Fruit fly (Drosophila melanogaster) whole organism, embryonic: Measurements from ENCODE around the gene Ask1.
A peak's percentile ranks its signal among the peaks of the same experiment; 100 is the strongest.

Experiments
- Adf1 ChIP-seq: fragments of 200-800 bp; sonication (Bioruptor generic); IDR thresholded peaks from 2 replicates; pipeline ENCODE4 v1.3.6; 2022; ENCODE audit warnings: missing biosample characterization, missing genetic modification characterization
- Atf6 ChIP-seq: fragments of 200-800 bp; sonication (Bioruptor generic); IDR thresholded peaks from 2 replicates; pipeline ENCODE4 v1.3.6; 2022; ENCODE audit warnings: missing biosample characterization, missing genetic modification characterization
- BEAF-32 ChIP-seq: fragments of 200-800 bp; sonication (Bioruptor generic); optimal IDR thresholded peaks from 3 replicates; lab custom pipeline; 2017; ENCODE audit warnings: missing biosample characterization, missing genetic modification characterization, mild to moderate bottlenecking, moderate library complexity, missing genetic modification reagents
- C15 ChIP-seq: fragments of 200-800 bp; sonication (Bioruptor generic); IDR thresholded peaks from 3 replicates; pipeline ENCODE4 v1.3.6; 2022; ENCODE audit warnings: missing biosample characterization, missing genetic modification characterization
- CG10565 ChIP-seq: fragments of 200-800 bp; sonication (Bioruptor generic); optimal IDR thresholded peaks from 3 replicates; lab custom pipeline; 2016; ENCODE audit warnings: missing biosample characterization, mild to moderate bottlenecking, missing genetic modification characterization
- CG10959 ChIP-seq: fragments of 200-800 bp; sonication (Bioruptor generic); IDR thresholded peaks from 2 replicates; pipeline ENCODE4 v1.3.6; 2022; ENCODE audit warnings: missing biosample characterization, missing genetic modification characterization
- CG12104 ChIP-seq: fragments of 200-800 bp; sonication (Bioruptor generic); optimal IDR thresholded peaks from 3 replicates; lab custom pipeline; 2016; ENCODE audit warnings: missing biosample characterization, missing genetic modification characterization
- CG12942 ChIP-seq: fragments of 200-800 bp; sonication (Bioruptor generic); optimal IDR thresholded peaks from 3 replicates; lab custom pipeline; 2016; ENCODE audit warnings: missing biosample characterization, missing genetic modification characterization
- CG13296 ChIP-seq: fragments of 200-800 bp; sonication (Bioruptor generic); optimal IDR thresholded peaks from 3 replicates; lab custom pipeline; 2018; ENCODE audit warnings: missing biosample characterization, mild to moderate bottlenecking, missing genetic modification characterization
- CG15269 ChIP-seq: fragments of 200-800 bp; sonication (Bioruptor generic); optimal IDR thresholded peaks from 2 replicates; lab custom pipeline; 2018; ENCODE audit warnings: missing biosample characterization, mild to moderate bottlenecking, missing genetic modification characterization, moderate library complexity
- CG1603 ChIP-seq: fragments of 200-800 bp; sonication (Bioruptor generic); optimal IDR thresholded peaks from 2 replicates; lab custom pipeline; 2019; ENCODE audit warnings: missing biosample characterization, mild to moderate bottlenecking, missing genetic modification characterization, moderate library complexity
- CG1647 ChIP-seq: fragments of 200-800 bp; sonication (Bioruptor generic); optimal IDR thresholded peaks from 3 replicates; lab custom pipeline; 2016; ENCODE audit warnings: missing biosample characterization, missing genetic modification characterization
- CG17328 ChIP-seq: fragments of 200-800 bp; sonication (Bioruptor generic); IDR thresholded peaks from 2 replicates; pipeline ENCODE4 v1.3.6; 2022; ENCODE audit warnings: missing biosample characterization, missing genetic modification characterization
- CG17829 ChIP-seq: fragments of 200-800 bp; optimal IDR thresholded peaks from 2 replicates; lab custom pipeline; 2019; ENCODE audit warnings: missing biosample characterization, mild to moderate bottlenecking, missing genetic modification characterization, moderate library complexity
- CG1832 ChIP-seq: fragments of 200-800 bp; sonication (Bioruptor generic); optimal IDR thresholded peaks from 2 replicates; lab custom pipeline; 2017; ENCODE audit warnings: missing biosample characterization, mild to moderate bottlenecking, missing genetic modification characterization, inconsistent platforms
- CG2202 ChIP-seq: fragments of 200-800 bp; sonication (Bioruptor generic); optimal IDR thresholded peaks from 2 replicates; lab custom pipeline; 2018; ENCODE audit warnings: missing biosample characterization, mild to moderate bottlenecking, missing genetic modification characterization
- CG30431 ChIP-seq: fragments of 200-800 bp; sonication (Bioruptor generic); optimal IDR thresholded peaks from 2 replicates; lab custom pipeline; 2017; ENCODE audit warnings: missing biosample characterization, missing genetic modification characterization
- CG33213 ChIP-seq: fragments of 200-800 bp; sonication (Bioruptor generic); optimal IDR thresholded peaks from 3 replicates; lab custom pipeline; 2016; ENCODE audit warnings: missing biosample characterization, missing genetic modification characterization
- CG8924 ChIP-seq: fragments of 200-800 bp; optimal IDR thresholded peaks from 3 replicates; lab custom pipeline; 2019; ENCODE audit warnings: missing biosample characterization, mild to moderate bottlenecking, missing genetic modification characterization, moderate library complexity
- CG9727 ChIP-seq: fragments of 200-800 bp; sonication (Bioruptor generic); optimal IDR thresholded peaks from 3 replicates; lab custom pipeline; 2017; ENCODE audit warnings: missing biosample characterization, mild to moderate bottlenecking, missing genetic modification characterization
- Camta ChIP-seq: fragments of 200-800 bp; sonication (Bioruptor generic); optimal IDR thresholded peaks from 2 replicates; lab custom pipeline; 2016; ENCODE audit warnings: missing biosample characterization, missing genetic modification characterization
- D ChIP-seq, 2 experiments: fragments of 200-800 bp in 1 of 2; fragments of >200 bp in 1 of 2; sonication (Bioruptor generic) in 1 of 2; optimal IDR thresholded peaks; 2 replicates in 1 of 2; 3 replicates in 1 of 2; lab custom pipeline; 2017; ENCODE audit warnings: mild to moderate bottlenecking in 1 of 2, missing biosample characterization in 1 of 2, missing genetic modification characterization in 1 of 2, missing genetic modification reagents in 1 of 2
- Dip2 ChIP-seq: fragments of 200-800 bp; sonication (Bioruptor generic); IDR thresholded peaks from 2 replicates; pipeline ENCODE4 v1.3.6; 2022; ENCODE audit warnings: missing biosample characterization, missing genetic modification characterization
- Fer1 ChIP-seq: fragments of 200-800 bp; sonication (Bioruptor generic); optimal IDR thresholded peaks from 2 replicates; lab custom pipeline; 2017; ENCODE audit warnings: missing biosample characterization, mild to moderate bottlenecking, missing genetic modification characterization
- GATAe ChIP-seq: fragments of 200-800 bp; sonication (Bioruptor generic); conservative IDR thresholded peaks from 2 replicates; pipeline ENCODE4 v1.3.6; 2022; ENCODE audit warnings: missing biosample characterization, missing genetic modification characterization
- HLHmδ ChIP-seq: fragments of 200-800 bp; sonication (Bioruptor generic); optimal IDR thresholded peaks from 2 replicates; lab custom pipeline; 2018; ENCODE audit warnings: missing biosample characterization, mild to moderate bottlenecking, missing genetic modification characterization, moderate library complexity
- Nf-YA ChIP-seq: fragments of 200-800 bp; sonication (Bioruptor generic); IDR thresholded peaks from 2 replicates; pipeline ENCODE4 v1.3.6; 2022; ENCODE audit warnings: missing biosample characterization, missing genetic modification characterization
- Ravus ChIP-seq: fragments of 200-800 bp; sonication (Bioruptor generic); IDR thresholded peaks from 2 replicates; pipeline ENCODE4 v1.3.6; 2022; ENCODE audit warnings: missing biosample characterization, missing genetic modification characterization
- Sox102F ChIP-seq: fragments of 200-800 bp; sonication (Bioruptor generic); optimal IDR thresholded peaks from 2 replicates; lab custom pipeline; 2018; ENCODE audit warnings: missing biosample characterization, mild to moderate bottlenecking, missing genetic modification characterization, moderate library complexity
- Xrp1 ChIP-seq: fragments of 200-800 bp; sonication (Bioruptor generic); IDR thresholded peaks from 2 replicates; pipeline ENCODE4 v1.3.6; 2022; ENCODE audit warnings: missing biosample characterization, missing genetic modification characterization
- ase ChIP-seq: fragments of 200-800 bp; sonication (Bioruptor generic); IDR thresholded peaks from 3 replicates; pipeline ENCODE4 v1.3.6; 2022; ENCODE audit warnings: missing biosample characterization, missing genetic modification characterization
- bab2 ChIP-seq: fragments of 200-800 bp; sonication (Bioruptor generic); optimal IDR thresholded peaks from 2 replicates; lab custom pipeline; 2016; ENCODE audit warnings: missing biosample characterization, missing genetic modification characterization
- bcd ChIP-seq: fragments of 200-800 bp; sonication (Bioruptor generic); optimal IDR thresholded peaks from 2 replicates; lab custom pipeline; 2017; ENCODE audit warnings: missing biosample characterization, mild to moderate bottlenecking, missing genetic modification characterization
- bowl ChIP-seq: fragments of 200-800 bp; sonication (Bioruptor generic); IDR thresholded peaks from 2 replicates; pipeline ENCODE4 v1.3.6; 2022; ENCODE audit warnings: missing biosample characterization, missing genetic modification characterization
- cato ChIP-seq: fragments of 200-800 bp; sonication (Bioruptor generic); optimal IDR thresholded peaks from 2 replicates; lab custom pipeline; 2016; ENCODE audit warnings: missing biosample characterization, missing genetic modification characterization, borderline replicate concordance
- crol ChIP-seq: fragments of 200-800 bp; sonication (Bioruptor generic); IDR thresholded peaks from 2 replicates; pipeline ENCODE4 v1.3.6; 2022; ENCODE audit warnings: missing biosample characterization, missing genetic modification characterization
- da ChIP-seq: fragments of 200-800 bp; sonication (Bioruptor generic); optimal IDR thresholded peaks from 2 replicates; lab custom pipeline; 2016; ENCODE audit warnings: missing biosample characterization, missing genetic modification characterization
- emc ChIP-seq: fragments of 200-800 bp; sonication (Bioruptor generic); optimal IDR thresholded peaks from 2 replicates; lab custom pipeline; 2016; ENCODE audit warnings: missing biosample characterization, missing genetic modification characterization
- gem ChIP-seq: fragments of 200-800 bp; sonication (Bioruptor generic); optimal IDR thresholded peaks from 2 replicates; lab custom pipeline; 2019; ENCODE audit warnings: missing biosample characterization, mild to moderate bottlenecking, missing genetic modification characterization, moderate library complexity
- grau ChIP-seq: fragments of 200-800 bp; optimal IDR thresholded peaks from 3 replicates; lab custom pipeline; 2019; ENCODE audit warnings: missing biosample characterization, mild to moderate bottlenecking, missing genetic modification characterization, moderate library complexity
- gsb ChIP-seq: fragments of 200-800 bp; sonication (Bioruptor generic); IDR thresholded peaks from 2 replicates; pipeline ENCODE4 v1.3.6; 2022; ENCODE audit warnings: missing biosample characterization, missing genetic modification characterization
- gsb-n ChIP-seq: fragments of 200-800 bp; sonication (Bioruptor generic); optimal IDR thresholded peaks from 3 replicates; lab custom pipeline; 2018; ENCODE audit warnings: missing biosample characterization, mild to moderate bottlenecking, missing genetic modification characterization
- h ChIP-seq: fragments of >200 bp; optimal IDR thresholded peaks from 2 replicates; lab custom pipeline; 2017
- jumu ChIP-seq: fragments of 200-800 bp; sonication (Bioruptor generic); optimal IDR thresholded peaks from 3 replicates; lab custom pipeline; 2016; ENCODE audit warnings: missing biosample characterization, missing genetic modification characterization
- lmd ChIP-seq: fragments of 200-800 bp; sonication (Bioruptor generic); IDR thresholded peaks from 2 replicates; pipeline ENCODE4 v1.3.6; 2022; ENCODE audit warnings: missing biosample characterization, missing genetic modification characterization
- p53 ChIP-seq: fragments of 200-800 bp; sonication (Bioruptor generic); optimal IDR thresholded peaks from 2 replicates; lab custom pipeline; 2016; ENCODE audit warnings: missing biosample characterization, missing genetic modification characterization
- pzg ChIP-seq: fragments of 200-800 bp; sonication (Bioruptor generic); optimal IDR thresholded peaks from 3 replicates; lab custom pipeline; 2018; ENCODE audit warnings: missing biosample characterization, mild to moderate bottlenecking, missing genetic modification characterization, moderate library complexity
- sisA ChIP-seq: fragments of 200-800 bp; sonication (Bioruptor generic); IDR thresholded peaks from 2 replicates; pipeline ENCODE4 v1.3.6; 2022; ENCODE audit warnings: missing biosample characterization, missing genetic modification characterization
- tio ChIP-seq: fragments of 200-800 bp; sonication (Bioruptor generic); optimal IDR thresholded peaks from 2 replicates; lab custom pipeline; 2017; ENCODE audit warnings: missing biosample characterization, missing genetic modification characterization, inconsistent platforms

The Ask1 gene

dm6 chr3R:19904865-19905373 lies 25.4 kb downstream of the Ask1 start, which contains the start of the genes Surf6 and RhoGAP92B (continued):
- TF ChIP-seq D (optimal IDR thresholded peaks at IDR 0.05; lab: Kevin White, UChicago) (no peak), D (GFP tag; optimal IDR thresholded peaks at IDR 0.05; lab: Kevin White, UChicago) (peak; percentile 31), BEAF-32 (GFP tag; lab: Kevin White, UChicago) (peak; percentile 60), CG15269 (tag; lab: Kevin White, UChicago) (peak; percentile 45), sisA (GFP tag; lab: Robert Waterston, UW) (peak; percentile 36; the same call in 1 of the 2 replicates), CG1832 (GFP tag; lab: Kevin White, UChicago) (no peak), bowl (GFP tag; lab: Robert Waterston, UW) (no peak), bab2 (GFP tag; lab: Kevin White, UChicago) (peak; percentile 56), Atf6 (GFP tag; lab: Robert Waterston, UW) (peak; percentile 63; the same call in 1 of the 2 replicates), h (lab: Kevin White, UChicago) (no peak), CG9727 (peak; percentile 68), Nf-YA (GFP tag; lab: Robert Waterston, UW) (no peak), CG1603 (tag; lab: Kevin White, UChicago) (peak; percentile 85), CG1647 (GFP tag; lab: Kevin White, UChicago) (peak; percentile 35), CG2202 (tag; lab: Kevin White, UChicago) (peak; percentile 60), CG10565 (GFP tag; lab: Kevin White, UChicago) (no peak), cato (GFP tag; lab: Kevin White, UChicago) (no peak), bcd (peak; percentile 59), CG10959 (GFP tag; lab: Robert Waterston, UW) (no peak)

dm6 chr3R:19905932-19906439 lies 26.5 kb downstream of the Ask1 start:
- TF ChIP-seq Camta (GFP tag; lab: Kevin White, UChicago) (peak; percentile 66), CG17328 (GFP tag; lab: Robert Waterston, UW) (peak; percentile 76), Dip2 (no peak), CG12104 (peak; percentile 53), CG8924 (tag; lab: Kevin White, UChicago) (peak; percentile 70), HLHmδ (GFP tag; lab: Kevin White, UChicago) (peak; percentile 55), emc (GFP tag; lab: Kevin White, UChicago) (peak; percentile 4), CG12942 (GFP tag; lab: Kevin White, UChicago) (peak; percentile 65), Ravus (GFP tag; lab: Robert Waterston, UW) (no peak; the same call in 1 of the 2 replicates), gem (tag; lab: Kevin White, UChicago) (peak; percentile 82), crol (no peak), gsb (GFP tag; lab: Robert Waterston, UW) (peak; percentile 70), CG30431 (GFP tag; lab: Kevin White, UChicago) (peak; percentile 54), jumu (peak; percentile 52), grau (tag; lab: Kevin White, UChicago) (peak; percentile 84), CG17829 (tag; lab: Kevin White, UChicago) (peak; percentile 74), sisA (GFP tag; lab: Robert Waterston, UW) (peak; percentile 73), p53 (no peak), lmd (GFP tag; lab: Robert Waterston, UW) (peak; percentile 89), Sox102F (GFP tag; lab: Kevin White, UChicago) (peak; percentile 81), GATAe (peak; percentile 82), da (peak; percentile 48), pzg (peak; percentile 20), Xrp1 (GFP tag; lab: Robert Waterston, UW) (peak; percentile 89), tio (GFP tag; lab: Kevin White, UChicago) (peak; percentile 61), Fer1 (GFP tag; lab: Kevin White, UChicago) (peak; percentile 90), CG13296 (GFP tag; lab: Kevin White, UChicago) (peak; percentile 73), Adf1 (GFP tag; lab: Robert Waterston, UW) (peak; percentile 64), CG33213 (GFP tag; lab: Kevin White, UChicago) (peak; percentile 7), gsb-n (peak; percentile 23), ase (GFP tag; lab: Robert Waterston, UW) (peak; percentile 80), C15 (GFP tag; lab: Robert Waterston, UW) (peak; percentile 67; the same call in 2 of the 3 replicates)
